Worm (Caenorhabditis elegans) whole organism, L2 larva: ENCODE measurements around the gene C09E7.4.
A peak's percentile ranks its signal among the peaks of the same experiment; 100 is the strongest.

Experiments used
- C34F6.9 ChIP-seq: fragments of 150-350 bp; optimal IDR thresholded peaks from 2 replicates; lab custom pipeline; 2014; ENCODE audit warnings: missing biosample characterization, missing genetic modification characterization
- F13H6.1 ChIP-seq: sonication (generic microtip); optimal IDR thresholded peaks from 2 replicates; lab custom pipeline; 2016; ENCODE audit warnings: missing genetic modification characterization, missing compliant biosample characterization
- R02D3.7 ChIP-seq: fragments of 150-350 bp; optimal IDR thresholded peaks from 2 replicates; lab custom pipeline; 2014; ENCODE audit warnings: missing biosample characterization, missing genetic modification characterization
- ZK546.5 ChIP-seq: sonication (generic microtip); optimal IDR thresholded peaks from 2 replicates; lab custom pipeline; 2017; ENCODE audit warnings: missing biosample characterization, missing genetic modification characterization
- alr-1 ChIP-seq: fragments of 150-350 bp; optimal IDR thresholded peaks from 2 replicates; lab custom pipeline; 2014; ENCODE audit warnings: missing biosample characterization, missing genetic modification characterization
- blmp-1 ChIP-seq: sonication (generic microtip); optimal IDR thresholded peaks from 2 replicates; lab custom pipeline; 2017; ENCODE audit warnings: missing genetic modification characterization, mild to moderate bottlenecking, missing compliant biosample characterization, antibody characterized with exemption, moderate library complexity; ENCODE audit not compliant: insufficient read depth
- ceh-16 ChIP-seq: fragments of 150-350 bp; optimal IDR thresholded peaks from 2 replicates; lab custom pipeline; 2014; ENCODE audit warnings: missing biosample characterization, missing genetic modification characterization
- crh-2 ChIP-seq: sonication (generic microtip); optimal IDR thresholded peaks from 2 replicates; lab custom pipeline; 2017; ENCODE audit warnings: missing biosample characterization, missing genetic modification characterization
- dmd-4 ChIP-seq: sonication (generic microtip); optimal IDR thresholded peaks from 2 replicates; lab custom pipeline; 2017; ENCODE audit warnings: missing biosample characterization, missing genetic modification characterization
- egl-27 ChIP-seq: sonication (generic microtip); optimal IDR thresholded peaks from 3 replicates; lab custom pipeline; 2017; ENCODE audit warnings: missing biosample characterization, missing genetic modification reagents, missing genetic modification characterization
- elt-1 ChIP-seq: fragments of 150-350 bp; optimal IDR thresholded peaks from 2 replicates; lab custom pipeline; 2014; ENCODE audit warnings: missing biosample characterization, missing genetic modification characterization
- elt-3 ChIP-seq: sonication (generic microtip); optimal IDR thresholded peaks from 2 replicates; lab custom pipeline; 2017; ENCODE audit warnings: missing biosample characterization, missing genetic modification characterization
- fos-1 ChIP-seq: fragments of 150-350 bp; optimal IDR thresholded peaks from 2 replicates; lab custom pipeline; 2014; ENCODE audit warnings: missing biosample characterization, missing genetic modification characterization
- gmeb-1 ChIP-seq: fragments of 150-350 bp; optimal IDR thresholded peaks from 2 replicates; lab custom pipeline; 2014; ENCODE audit warnings: missing biosample characterization, missing genetic modification characterization
- lin-39 ChIP-seq: fragments of 150-350 bp; optimal IDR thresholded peaks from 2 replicates; lab custom pipeline; 2014; ENCODE audit warnings: missing biosample characterization, missing genetic modification reagents, missing genetic modification characterization
- mab-5 ChIP-seq: fragments of 150-350 bp; optimal IDR thresholded peaks from 2 replicates; lab custom pipeline; 2014; ENCODE audit warnings: missing biosample characterization, missing genetic modification characterization
- mdl-1 ChIP-seq, 2 experiments: fragments of 150-350 bp in 1 of 2; sonication (generic microtip) in 1 of 2; optimal IDR thresholded peaks; 2 replicates each; lab custom pipeline; 2017; ENCODE audit warnings: missing biosample characterization in 2 of 2, missing genetic modification characterization in 2 of 2
- nhr-11 ChIP-seq: fragments of 150-350 bp; optimal IDR thresholded peaks from 2 replicates; lab custom pipeline; 2014; ENCODE audit warnings: missing biosample characterization, missing genetic modification characterization
- nhr-12 ChIP-seq: fragments of 150-350 bp; optimal IDR thresholded peaks from 2 replicates; lab custom pipeline; 2014; ENCODE audit warnings: missing biosample characterization, missing genetic modification characterization
- nhr-21 ChIP-seq: fragments of 150-350 bp; optimal IDR thresholded peaks from 2 replicates; lab custom pipeline; 2014; ENCODE audit warnings: missing biosample characterization, missing genetic modification characterization
- nhr-23 ChIP-seq: fragments of 150-350 bp; optimal IDR thresholded peaks from 2 replicates; lab custom pipeline; 2014; ENCODE audit warnings: missing biosample characterization, missing genetic modification reagents, missing genetic modification characterization
- nhr-237 ChIP-seq: fragments of 150-350 bp; optimal IDR thresholded peaks from 2 replicates; lab custom pipeline; 2014; ENCODE audit warnings: missing biosample characterization, missing genetic modification characterization
- nhr-25 ChIP-seq: fragments of 150-350 bp; sonication (generic microtip); optimal IDR thresholded peaks from 3 replicates; lab custom pipeline; 2014; ENCODE audit warnings: missing biosample characterization, missing genetic modification characterization
- nhr-6 ChIP-seq: fragments of 150-350 bp; optimal IDR thresholded peaks from 2 replicates; lab custom pipeline; 2014; ENCODE audit warnings: missing biosample characterization, missing genetic modification characterization
- peb-1 ChIP-seq: fragments of 150-350 bp; optimal IDR thresholded peaks from 2 replicates; lab custom pipeline; 2014; ENCODE audit warnings: missing biosample characterization, missing genetic modification characterization
- sem-4 ChIP-seq: fragments of 150-350 bp; optimal IDR thresholded peaks from 2 replicates; lab custom pipeline; 2014; ENCODE audit warnings: missing biosample characterization, missing genetic modification reagents, missing genetic modification characterization
- skn-1 ChIP-seq: sonication (generic microtip); optimal IDR thresholded peaks from 2 replicates; lab custom pipeline; 2017; ENCODE audit warnings: missing biosample characterization, missing genetic modification characterization
- sma-9 ChIP-seq, 2 experiments: fragments of 150-350 bp in 1 of 2; sonication (generic microtip) in 1 of 2; optimal IDR thresholded peaks; 2 replicates each; lab custom pipeline; 2014 to 2016; ENCODE audit warnings: missing genetic modification characterization in 2 of 2, mild to moderate bottlenecking in 1 of 2, missing biosample characterization in 1 of 2, missing compliant biosample characterization in 1 of 2, missing genetic modification reagents in 1 of 2, moderate library complexity in 1 of 2
- unc-39 ChIP-seq: fragments of 150-350 bp; optimal IDR thresholded peaks from 2 replicates; lab custom pipeline; 2014; ENCODE audit warnings: missing biosample characterization, missing genetic modification characterization
- unc-62 ChIP-seq: fragments of 150-350 bp; optimal IDR thresholded peaks from 2 replicates; lab custom pipeline; 2014; ENCODE audit warnings: missing biosample characterization, missing genetic modification reagents, missing genetic modification characterization
- zag-1 ChIP-seq: fragments of 150-350 bp; optimal IDR thresholded peaks from 2 replicates; lab custom pipeline; 2014; ENCODE audit warnings: missing biosample characterization, missing genetic modification characterization
- ztf-11 ChIP-seq: sonication (generic microtip); optimal IDR thresholded peaks from 2 replicates; lab custom pipeline; 2017; ENCODE audit warnings: missing biosample characterization, missing genetic modification characterization

Gene C09E7.4

DNA sequence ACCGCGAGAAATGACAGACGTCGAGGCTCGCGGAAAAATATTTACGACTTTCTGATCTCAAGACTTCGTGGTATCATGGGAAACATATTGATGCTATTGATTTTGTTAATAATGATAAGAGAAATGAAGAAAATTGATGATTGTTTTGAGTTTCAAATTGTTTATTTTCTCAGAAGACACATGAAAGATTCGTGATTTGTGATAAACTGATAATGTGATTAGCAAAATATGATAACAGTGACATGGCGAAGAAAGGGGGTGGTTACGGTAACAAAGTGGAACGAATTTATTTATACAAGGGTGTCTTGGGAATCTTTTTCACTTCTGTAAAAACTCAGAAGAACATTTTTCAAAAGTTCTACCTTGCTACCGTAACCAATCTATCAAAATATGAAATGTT is 27.5 kb downstream of the C09E7.4 start (continued):
- TF ChIP-seq R02D3.7 (tag; lab: Kevin White, UChicago) (no peak), unc-39 (tag; lab: Kevin White, UChicago) (no peak), skn-1 (tag; lab: Kevin White, UChicago) (no peak), nhr-11 (tag; lab: Kevin White, UChicago) (no peak), C34F6.9 (tag; lab: Kevin White, UChicago) (no peak), unc-62 (no peak), sem-4 (tag; lab: Kevin White, UChicago) (no peak), alr-1 (tag; lab: Kevin White, UChicago) (no peak), nhr-25 (tag; lab: Kevin White, UChicago) (peak; percentile 25), egl-27 (tag; lab: Kevin White, UChicago) (no peak), ZK546.5 (tag; lab: Kevin White, UChicago) (no peak)

DNA sequence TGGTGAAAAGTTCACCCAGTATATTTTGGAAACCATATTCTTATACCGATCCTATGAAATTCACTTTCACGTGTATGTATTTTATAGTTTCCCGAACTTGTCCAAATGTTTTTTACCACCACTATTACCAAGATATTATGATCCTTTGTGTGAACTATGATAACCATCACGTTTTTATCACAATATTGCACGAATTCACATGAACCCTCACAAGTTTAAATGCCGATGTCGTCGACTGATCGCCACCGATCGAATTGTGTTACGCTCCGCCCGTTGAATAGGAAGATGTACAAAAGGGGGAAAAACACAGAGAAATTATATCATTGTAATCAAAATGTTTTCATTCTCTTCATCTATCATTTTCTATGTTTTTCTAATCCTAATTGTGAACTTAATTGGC is 28.5 kb downstream of the C09E7.4 start:
- no peak for TF ChIP-seq peb-1 (tag; lab: Kevin White, UChicago)
- TF ChIP-seq F13H6.1 (tag; lab: Kevin White, UChicago) = no peak
- TF ChIP-seq ztf-11 (tag; lab: Kevin White, UChicago) = no peak
- peak; percentile 11 for TF ChIP-seq sma-9 (GFP tag; optimal IDR thresholded peaks at IDR 0.05; lab: Kevin White, UChicago)
- no peak for TF ChIP-seq sma-9 (tag; optimal IDR thresholded peaks at IDR 0.05; lab: Kevin White, UChicago)
- TF ChIP-seq nhr-11 (tag; lab: Kevin White, UChicago) = no peak
- TF ChIP-seq zag-1 (tag; lab: Kevin White, UChicago) = no peak
- TF ChIP-seq dmd-4 (tag; lab: Kevin White, UChicago) = no peak

DNA sequence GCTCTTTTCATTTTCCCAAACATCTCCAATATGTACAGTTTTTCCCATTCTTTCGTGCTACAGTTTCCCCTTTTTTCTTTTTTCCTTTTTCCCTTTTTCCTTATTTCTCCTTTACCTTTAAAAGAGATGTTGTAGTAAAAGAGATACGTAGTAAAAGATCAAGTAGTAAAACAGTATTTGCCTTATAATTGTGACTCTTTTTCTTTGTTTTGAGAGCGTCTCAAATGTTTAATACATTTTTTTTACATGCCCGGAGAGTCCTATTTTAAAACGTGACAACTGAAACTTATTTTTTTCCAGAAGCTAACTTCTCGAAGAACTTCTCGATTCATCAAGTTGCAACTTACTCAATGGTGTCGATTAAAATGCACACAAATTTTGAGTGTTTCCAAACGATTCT is 29.0 kb downstream of the C09E7.4 start, which contains the start of gene F23F12.12:
Gene F23F12.12, plus strand, starts transcription at position 301 of the 400 bp plus-strand sequence.
- TF ChIP-seq nhr-12 (no peak), elt-3 (tag; lab: Kevin White, UChicago) (no peak), blmp-1 (tag; lab: Kevin White, UChicago) (no peak), crh-2 (tag; lab: Kevin White, UChicago) (no peak), nhr-23 (tag; lab: Kevin White, UChicago) (no peak), egl-27 (tag; lab: Kevin White, UChicago) (no peak), nhr-21 (tag; lab: Kevin White, UChicago) (no peak), peb-1 (tag; lab: Kevin White, UChicago) (no peak), nhr-25 (tag; lab: Kevin White, UChicago) (no peak), F13H6.1 (tag; lab: Kevin White, UChicago) (no peak), mab-5 (no peak), unc-39 (tag; lab: Kevin White, UChicago) (no peak), sma-9 (GFP tag; optimal IDR thresholded peaks at IDR 0.05; lab: Kevin White, UChicago) (no peak), sma-9 (tag; optimal IDR thresholded peaks at IDR 0.05; lab: Kevin White, UChicago) (no peak)

DNA sequence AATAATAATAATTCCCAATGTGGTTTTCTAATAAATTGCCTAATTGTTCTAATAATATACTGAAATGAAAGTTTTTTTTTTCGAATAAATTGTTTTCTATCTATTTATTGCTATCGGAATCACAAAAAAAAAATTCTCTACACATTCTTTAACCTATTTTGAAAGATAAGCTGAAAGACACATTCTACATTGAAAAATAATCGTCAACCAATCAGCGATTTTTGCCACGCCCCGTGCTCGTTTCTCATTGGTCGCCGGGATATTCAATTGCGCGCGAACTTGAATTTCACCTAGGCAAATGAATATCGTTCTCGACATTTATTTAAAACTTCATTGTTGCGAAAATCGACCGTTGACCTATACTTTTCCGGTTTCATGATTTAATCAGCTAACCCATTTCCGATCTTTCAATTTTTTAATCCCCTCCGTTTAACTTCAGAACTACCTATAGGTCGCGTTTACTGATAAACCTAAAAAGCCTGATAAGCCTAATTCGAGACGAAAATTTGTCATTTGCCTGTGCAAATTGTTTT is 36.7 kb downstream of the C09E7.4 start, which contains the start of gene F23F12.3:
Gene F23F12.3, plus strand, starts transcription at position 483 of the 533 bp plus-strand sequence.
- TF ChIP-seq fos-1 (tag; lab: Kevin White, UChicago) (peak; percentile 22), elt-1 (tag; lab: Kevin White, UChicago) (no peak)
- TF ChIP-seq, all 48 proteins: peak for 1

DNA sequence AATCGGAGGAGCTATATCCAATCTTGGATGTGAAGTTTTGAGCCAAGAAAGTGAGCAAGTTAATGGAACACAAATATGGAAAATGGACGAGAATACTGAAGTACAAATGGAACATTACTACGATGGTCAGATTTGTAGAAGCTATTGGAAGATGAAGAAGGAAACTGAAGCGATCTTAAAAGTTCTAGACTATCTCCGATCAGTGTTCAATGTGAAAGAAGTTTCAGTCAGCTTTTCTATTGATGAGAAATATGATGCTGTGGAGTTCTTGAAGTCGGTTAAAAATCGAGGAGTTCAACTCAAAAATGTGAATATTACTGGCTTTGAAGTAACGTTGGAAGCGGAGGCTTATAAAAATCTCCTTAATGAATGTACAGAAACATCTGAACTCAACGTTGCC is 37.7 kb downstream of the C09E7.4 start:
- TF ChIP-seq nhr-6 (tag; lab: Kevin White, UChicago) (no peak), unc-62 (no peak), mdl-1 (tag; optimal IDR thresholded peaks at IDR 0.05; lab: Kevin White, UChicago) (no peak), fos-1 (tag; lab: Kevin White, UChicago) (no peak), ceh-16 (no peak), sem-4 (tag; lab: Kevin White, UChicago) (no peak), lin-39 (tag; lab: Kevin White, UChicago) (no peak), nhr-12 (no peak), blmp-1 (tag; lab: Kevin White, UChicago) (no peak), alr-1 (tag; lab: Kevin White, UChicago) (no peak), gmeb-1 (tag; lab: Kevin White, UChicago) (no peak), nhr-23 (tag; lab: Kevin White, UChicago) (no peak), nhr-237 (tag; lab: Kevin White, UChicago) (no peak), elt-1 (tag; lab: Kevin White, UChicago) (no peak), R02D3.7 (tag; lab: Kevin White, UChicago) (no peak)
